Worm (Caenorhabditis elegans) whole organism, mixed stage, embryonic: ENCODE data around the gene K10D11.2.

ENCODE experiments used
- M03D4.4 ChIP-seq: sonication (generic microtip); optimal IDR thresholded peaks from 2 replicates; lab custom pipeline; 2017; ENCODE audit warnings: mild to moderate bottlenecking, missing genetic modification characterization, missing compliant biosample characterization
- bed-3 ChIP-seq: fragments of 200-800 bp; sonication (Bioruptor generic); optimal IDR thresholded peaks from 3 replicates; lab custom pipeline; 2018; ENCODE audit warnings: mild to moderate bottlenecking, missing genetic modification characterization, moderate library complexity, missing compliant biosample characterization
- blmp-1 ChIP-seq: fragments of 150-350 bp; optimal IDR thresholded peaks from 2 replicates; lab custom pipeline; 2014; ENCODE audit warnings: missing biosample characterization, missing genetic modification characterization
- ceh-39 ChIP-seq: fragments of 150-350 bp; optimal IDR thresholded peaks from 2 replicates; lab custom pipeline; 2014; ENCODE audit warnings: missing biosample characterization, missing genetic modification characterization
- ceh-43 ChIP-seq: fragments of 200-800 bp; sonication (Bioruptor generic); optimal IDR thresholded peaks from 2 replicates; lab custom pipeline; 2018; ENCODE audit warnings: mild to moderate bottlenecking, missing genetic modification characterization, moderate library complexity, missing compliant biosample characterization
- ces-1 ChIP-seq: fragments of 150-350 bp; optimal IDR thresholded peaks from 2 replicates; lab custom pipeline; 2014; ENCODE audit warnings: missing biosample characterization, missing genetic modification reagents, missing genetic modification characterization
- cnd-1 ChIP-seq: fragments of 200-800 bp; sonication (Bioruptor generic); optimal IDR thresholded peaks from 2 replicates; lab custom pipeline; 2018; ENCODE audit warnings: mild to moderate bottlenecking, missing genetic modification characterization, missing compliant biosample characterization
- drap-1 ChIP-seq: fragments of 200-800 bp; sonication (Bioruptor generic); optimal IDR thresholded peaks from 3 replicates; lab custom pipeline; 2018; ENCODE audit warnings: mild to moderate bottlenecking, missing genetic modification characterization, missing compliant biosample characterization
- elt-1 ChIP-seq: sonication (generic microtip); optimal IDR thresholded peaks from 2 replicates; lab custom pipeline; 2017; ENCODE audit warnings: missing genetic modification characterization, mild to moderate bottlenecking, missing compliant biosample characterization, antibody characterized with exemption, moderate library complexity, borderline replicate concordance; ENCODE audit not compliant: insufficient read depth
- flh-1 ChIP-seq: fragments of 200-800 bp; sonication (Bioruptor generic); optimal IDR thresholded peaks from 2 replicates; lab custom pipeline; 2018; ENCODE audit warnings: mild to moderate bottlenecking, missing genetic modification characterization, moderate library complexity, missing compliant biosample characterization
- ham-2 ChIP-seq: fragments of 200-800 bp; sonication (Bioruptor generic); optimal IDR thresholded peaks from 2 replicates; lab custom pipeline; 2018; ENCODE audit warnings: mild to moderate bottlenecking, missing genetic modification characterization, missing compliant biosample characterization
- hlh-1 ChIP-seq: fragments of 150-350 bp; optimal IDR thresholded peaks from 2 replicates; lab custom pipeline; 2014; ENCODE audit warnings: missing biosample characterization, missing genetic modification reagents, missing genetic modification characterization
- lin-13 ChIP-seq: fragments of 150-350 bp; optimal IDR thresholded peaks from 2 replicates; lab custom pipeline; 2014; ENCODE audit warnings: missing biosample characterization, missing genetic modification characterization
- lin-32 ChIP-seq: fragments of 200-800 bp; sonication (Bioruptor generic); optimal IDR thresholded peaks from 2 replicates; lab custom pipeline; 2018; ENCODE audit warnings: mild to moderate bottlenecking, missing genetic modification characterization, missing compliant biosample characterization
- lsy-2 ChIP-seq: fragments of 150-350 bp; optimal IDR thresholded peaks from 2 replicates; lab custom pipeline; 2014; ENCODE audit warnings: missing biosample characterization, missing genetic modification characterization
- mab-5 ChIP-seq: fragments of 150-350 bp; optimal IDR thresholded peaks from 2 replicates; lab custom pipeline; 2014; ENCODE audit warnings: missing biosample characterization, missing genetic modification characterization
- mep-1 ChIP-seq: fragments of 150-350 bp; optimal IDR thresholded peaks from 2 replicates; lab custom pipeline; 2017; ENCODE audit warnings: missing biosample characterization, missing genetic modification reagents, missing genetic modification characterization, inconsistent platforms
- nhr-12 ChIP-seq: fragments of 150-350 bp; optimal IDR thresholded peaks from 2 replicates; lab custom pipeline; 2014; ENCODE audit warnings: missing biosample characterization, missing genetic modification characterization
- nhr-2 ChIP-seq: fragments of 150-350 bp; optimal IDR thresholded peaks from 2 replicates; lab custom pipeline; 2014; ENCODE audit warnings: missing biosample characterization, missing genetic modification characterization
- nhr-237 ChIP-seq: fragments of 150-350 bp; optimal IDR thresholded peaks from 2 replicates; lab custom pipeline; 2014; ENCODE audit warnings: missing biosample characterization, missing genetic modification characterization
- nhr-28 ChIP-seq: fragments of 150-350 bp; optimal IDR thresholded peaks from 2 replicates; lab custom pipeline; 2014; ENCODE audit warnings: missing biosample characterization, missing genetic modification characterization
- nhr-76 ChIP-seq: sonication (generic microtip); optimal IDR thresholded peaks from 2 replicates; lab custom pipeline; 2017; ENCODE audit warnings: missing biosample characterization, missing genetic modification characterization
- pha-4 ChIP-seq: fragments of 150-350 bp; optimal IDR thresholded peaks from 2 replicates; lab custom pipeline; 2018; ENCODE audit warnings: missing biosample characterization, missing genetic modification reagents, missing genetic modification characterization
- sem-2 ChIP-seq: fragments of 200-800 bp; sonication (Bioruptor generic); optimal IDR thresholded peaks from 2 replicates; lab custom pipeline; 2018; ENCODE audit warnings: mild to moderate bottlenecking, missing genetic modification characterization, missing compliant biosample characterization
- sptf-1 ChIP-seq: sonication (generic microtip); optimal IDR thresholded peaks from 2 replicates; lab custom pipeline; 2017; ENCODE audit warnings: mild to moderate bottlenecking, missing genetic modification characterization, moderate library complexity, missing compliant biosample characterization
- tbx-8 ChIP-seq: fragments of 200-800 bp; sonication (Bioruptor generic); optimal IDR thresholded peaks from 2 replicates; lab custom pipeline; 2018; ENCODE audit warnings: mild to moderate bottlenecking, missing genetic modification characterization, moderate library complexity, missing compliant biosample characterization
- unc-120 ChIP-seq: sonication (generic microtip); optimal IDR thresholded peaks from 2 replicates; lab custom pipeline; 2017; ENCODE audit warnings: missing genetic modification characterization, missing compliant biosample characterization; ENCODE audit not compliant: poor library complexity, severe bottlenecking
- unc-39 ChIP-seq: fragments of 150-350 bp; optimal IDR thresholded peaks from 2 replicates; lab custom pipeline; 2014; ENCODE audit warnings: missing biosample characterization, missing genetic modification characterization
- unc-62 ChIP-seq: fragments of 150-350 bp; optimal IDR thresholded peaks from 2 replicates; lab custom pipeline; 2014; ENCODE audit warnings: missing biosample characterization, missing genetic modification reagents, missing genetic modification characterization
- zip-8 ChIP-seq: fragments of 150-350 bp; optimal IDR thresholded peaks from 2 replicates; lab custom pipeline; 2014; ENCODE audit warnings: missing biosample characterization, missing genetic modification characterization
- ztf-11 ChIP-seq: fragments of 150-350 bp; optimal IDR thresholded peaks from 2 replicates; lab custom pipeline; 2014; ENCODE audit warnings: missing biosample characterization, missing genetic modification characterization

The K10D11.2 gene

ce11 chrIV:13016820-13017219 is 38.0 kb downstream of the K10D11.2 start:
- TF ChIP-seq tbx-8 (GFP tag; lab: Kevin White, UChicago): no peak
- TF ChIP-seq lin-32: no peak
- no peak for TF ChIP-seq elt-1 (tag; lab: Kevin White, UChicago)
- TF ChIP-seq bed-3 (GFP tag; lab: Kevin White, UChicago): no peak
- no peak for TF ChIP-seq ceh-43 (GFP tag; lab: Kevin White, UChicago)
- no peak for TF ChIP-seq blmp-1
- TF ChIP-seq ztf-11: no peak
- TF ChIP-seq flh-1 (GFP tag; lab: Kevin White, UChicago): no peak
- no peak for TF ChIP-seq nhr-76 (tag; lab: Kevin White, UChicago)
- TF ChIP-seq zip-8 (tag; lab: Kevin White, UChicago): no peak
- no peak for TF ChIP-seq nhr-12
- TF ChIP-seq nhr-237 (tag; lab: Kevin White, UChicago): no peak
- TF ChIP-seq ceh-39 (tag; lab: Kevin White, UChicago): no peak
- no peak for TF ChIP-seq mab-5 (tag; lab: Kevin White, UChicago)
- TF ChIP-seq hlh-1: no peak
- TF ChIP-seq lsy-2: no peak
- TF ChIP-seq ces-1 (GFP tag; lab: Kevin White, UChicago): peak; percentile 76
- TF ChIP-seq sem-2: no peak
- TF ChIP-seq unc-62 (GFP tag; lab: Kevin White, UChicago): no peak
- TF ChIP-seq ham-2: no peak
- TF ChIP-seq M03D4.4 (tag; lab: Kevin White, UChicago): peak; percentile 1
- TF ChIP-seq nhr-28 (tag; lab: Kevin White, UChicago): no peak
- no peak for TF ChIP-seq nhr-2 (tag; lab: Kevin White, UChicago)
- TF ChIP-seq unc-120: peak; percentile 7
- peak; percentile 36 for TF ChIP-seq sptf-1 (tag; lab: Kevin White, UChicago)
- no peak for TF ChIP-seq drap-1 (GFP tag; lab: Kevin White, UChicago)
- TF ChIP-seq cnd-1: no peak

- TF ChIP-seq lin-13 (no peak), sptf-1 (tag; lab: Kevin White, UChicago) (no peak), ztf-11 (no peak), nhr-2 (tag; lab: Kevin White, UChicago) (no peak)
These were observed 42.2 kb downstream of the K10D11.2 start for ce11 chrIV:13021006-13021405.

- TF ChIP-seq unc-120 (peak; percentile 31), sptf-1 (tag; lab: Kevin White, UChicago) (peak; percentile 51), pha-4 (tag; lab: Kevin White, UChicago) (peak; percentile 8), drap-1 (GFP tag; lab: Kevin White, UChicago) (peak; percentile 27), ham-2 (no peak)
These were observed 44.1 kb downstream of the K10D11.2 start for ce11 chrIV:13022892-13023291.

- TF ChIP-seq M03D4.4 (tag; lab: Kevin White, UChicago) (peak; percentile 35), nhr-237 (tag; lab: Kevin White, UChicago) (no peak), ces-1 (GFP tag; lab: Kevin White, UChicago) (peak; percentile 89), sptf-1 (tag; lab: Kevin White, UChicago) (peak; percentile 47)
These were observed 47.1 kb downstream of the K10D11.2 start for ce11 chrIV:13025853-13026343.

- no peak for TF ChIP-seq drap-1 (GFP tag; lab: Kevin White, UChicago)
- no peak for TF ChIP-seq nhr-28 (tag; lab: Kevin White, UChicago)
- TF ChIP-seq nhr-237 (tag; lab: Kevin White, UChicago): no peak
- no peak for TF ChIP-seq unc-62 (GFP tag; lab: Kevin White, UChicago)
- no peak for TF ChIP-seq lin-32
- no peak for TF ChIP-seq zip-8 (tag; lab: Kevin White, UChicago)
- no peak for TF ChIP-seq ham-2
- no peak for TF ChIP-seq unc-39 (tag; lab: Kevin White, UChicago)
- no peak for TF ChIP-seq cnd-1
- TF ChIP-seq mep-1: no peak
These were observed 48.0 kb downstream of the K10D11.2 start for ce11 chrIV:13026762-13027161.
